Worm (Caenorhabditis elegans) whole organism, young adult: ENCODE measurements around the gene W04E12.2.

Source experiments
- C06A6.2 ChIP-seq: fragments of 200-800 bp; sonication (Bioruptor generic); conservative IDR thresholded peaks from 2 replicates; pipeline ENCODE4 v1.3.6; 2022; ENCODE audit warnings: missing genetic modification characterization, missing compliant biosample characterization
- C17E4.6 ChIP-seq: fragments of 200-800 bp; sonication (Bioruptor generic); IDR thresholded peaks from 2 replicates; pipeline ENCODE4 v1.3.6; 2022; ENCODE audit warnings: missing genetic modification reagents, missing genetic modification characterization, missing compliant biosample characterization
- D2030.7 ChIP-seq: fragments of 200-800 bp; sonication (Bioruptor generic); IDR thresholded peaks from 2 replicates; pipeline ENCODE4 v1.3.6; 2022; ENCODE audit warnings: missing genetic modification reagents, missing genetic modification characterization, missing compliant biosample characterization
- F10E7.11 ChIP-seq: sonication (generic microtip); optimal IDR thresholded peaks from 2 replicates; lab custom pipeline; 2017; ENCODE audit warnings: mild to moderate bottlenecking, missing genetic modification characterization, moderate library complexity, missing compliant biosample characterization
- F37B4.10 ChIP-seq: fragments of 200-800 bp; sonication (Bioruptor generic); IDR thresholded peaks from 2 replicates; pipeline ENCODE4 v1.3.6; 2022; ENCODE audit warnings: missing genetic modification characterization, missing compliant biosample characterization
- F39B2.1 ChIP-seq: fragments of 200-800 bp; sonication (Bioruptor generic); IDR thresholded peaks from 2 replicates; pipeline ENCODE4 v1.3.6; 2022; ENCODE audit warnings: missing genetic modification reagents, missing genetic modification characterization, missing compliant biosample characterization
- F55B11.4 ChIP-seq: sonication (generic microtip); optimal IDR thresholded peaks from 2 replicates; lab custom pipeline; 2016; ENCODE audit warnings: missing compliant biosample characterization, missing genetic modification characterization, borderline replicate concordance; ENCODE audit not compliant: insufficient read depth
- F57C9.4 ChIP-seq: sonication (generic microtip); optimal IDR thresholded peaks from 2 replicates; lab custom pipeline; 2017; ENCODE audit warnings: mild to moderate bottlenecking, missing genetic modification characterization, missing compliant biosample characterization
- K12H6.12 ChIP-seq: fragments of 200-800 bp; sonication (Bioruptor generic); optimal IDR thresholded peaks from 2 replicates; lab custom pipeline; 2018; ENCODE audit warnings: mild to moderate bottlenecking, missing genetic modification characterization, missing compliant biosample characterization
- Y53G8AR.9 ChIP-seq: fragments of 200-800 bp; sonication (Bioruptor generic); conservative IDR thresholded peaks from 2 replicates; pipeline ENCODE4 v1.3.6; 2022; ENCODE audit warnings: missing genetic modification reagents, missing genetic modification characterization, missing compliant biosample characterization
- ZK185.1 ChIP-seq: sonication (generic microtip); optimal IDR thresholded peaks from 2 replicates; lab custom pipeline; 2016; ENCODE audit warnings: mild to moderate bottlenecking, missing genetic modification characterization, missing compliant biosample characterization; ENCODE audit not compliant: poor library complexity, severe bottlenecking
- akir-1 ChIP-seq: fragments of 200-800 bp; sonication (Bioruptor generic); optimal IDR thresholded peaks from 2 replicates; lab custom pipeline; 2018; ENCODE audit warnings: mild to moderate bottlenecking, missing genetic modification characterization, moderate library complexity, missing compliant biosample characterization
- aptf-2 ChIP-seq: fragments of 200-800 bp; sonication (Bioruptor generic); conservative IDR thresholded peaks from 2 replicates; pipeline ENCODE4 v1.3.6; 2022; ENCODE audit warnings: missing genetic modification reagents, missing genetic modification characterization, missing compliant biosample characterization
- attf-5 ChIP-seq: fragments of 200-800 bp; sonication (Bioruptor generic); optimal IDR thresholded peaks from 2 replicates; lab custom pipeline; 2018; ENCODE audit warnings: mild to moderate bottlenecking, missing genetic modification characterization, missing compliant biosample characterization
- attf-6 ChIP-seq: fragments of 200-800 bp; sonication (Bioruptor generic); IDR thresholded peaks from 2 replicates; pipeline ENCODE4 v1.3.6; 2022; ENCODE audit warnings: missing genetic modification reagents, missing genetic modification characterization, missing compliant biosample characterization
- bed-2 ChIP-seq: fragments of 200-800 bp; sonication (Bioruptor generic); IDR thresholded peaks from 2 replicates; pipeline ENCODE4 v1.3.6; 2022; ENCODE audit warnings: missing genetic modification reagents, missing genetic modification characterization, missing compliant biosample characterization
- cebp-2 ChIP-seq: fragments of 200-800 bp; sonication (Bioruptor generic); IDR thresholded peaks from 2 replicates; pipeline ENCODE4 v1.3.6; 2022; ENCODE audit warnings: missing genetic modification characterization, missing compliant biosample characterization
- ceh-100 ChIP-seq: fragments of 200-800 bp; sonication (Bioruptor generic); IDR thresholded peaks from 2 replicates; pipeline ENCODE4 v1.3.6; 2022; ENCODE audit warnings: missing genetic modification reagents, missing genetic modification characterization, missing compliant biosample characterization
- ceh-58 ChIP-seq: fragments of 200-800 bp; sonication (Bioruptor generic); IDR thresholded peaks from 2 replicates; pipeline ENCODE4 v1.3.6; 2022; ENCODE audit warnings: missing genetic modification characterization, missing compliant biosample characterization
- ceh-79 ChIP-seq: sonication (generic microtip); optimal IDR thresholded peaks from 2 replicates; lab custom pipeline; 2017; ENCODE audit warnings: mild to moderate bottlenecking, missing genetic modification characterization, missing compliant biosample characterization
- ceh-91 ChIP-seq: fragments of 200-800 bp; sonication (Bioruptor generic); IDR thresholded peaks from 2 replicates; pipeline ENCODE4 v1.3.6; 2022; ENCODE audit warnings: missing genetic modification reagents, missing genetic modification characterization, missing compliant biosample characterization
- chd-7 ChIP-seq: sonication (generic microtip); optimal IDR thresholded peaks from 2 replicates; lab custom pipeline; 2016; ENCODE audit warnings: mild to moderate bottlenecking, missing genetic modification characterization, moderate library complexity, missing compliant biosample characterization
- dpl-1 ChIP-seq: fragments of 150-350 bp; optimal IDR thresholded peaks from 2 replicates; lab custom pipeline; 2014; ENCODE audit warnings: missing biosample characterization, missing genetic modification reagents, missing genetic modification characterization
- efl-1 ChIP-seq: fragments of 150-350 bp; optimal IDR thresholded peaks from 2 replicates; lab custom pipeline; 2014; ENCODE audit warnings: missing biosample characterization, missing genetic modification reagents, missing genetic modification characterization
- egl-18 ChIP-seq: fragments of 200-800 bp; sonication (Bioruptor generic); IDR thresholded peaks from 2 replicates; pipeline ENCODE4 v1.3.6; 2022; ENCODE audit warnings: missing genetic modification reagents, missing genetic modification characterization, missing compliant biosample characterization
- egrh-3 ChIP-seq: fragments of 200-800 bp; sonication (Bioruptor generic); IDR thresholded peaks from 2 replicates; pipeline ENCODE4 v1.3.6; 2022; ENCODE audit warnings: missing genetic modification reagents, missing genetic modification characterization, missing compliant biosample characterization
- hmg-20 ChIP-seq: fragments of 200-800 bp; sonication (Bioruptor generic); IDR thresholded peaks from 2 replicates; pipeline ENCODE4 v1.3.6; 2022; ENCODE audit warnings: missing genetic modification reagents, missing genetic modification characterization, missing compliant biosample characterization
- hrde-1 ChIP-seq: sonication (generic microtip); optimal IDR thresholded peaks from 2 replicates; lab custom pipeline; 2016; ENCODE audit warnings: missing genetic modification characterization, mild to moderate bottlenecking, missing compliant biosample characterization, moderate library complexity, missing genotype, missing genetic modification reagents, borderline replicate concordance
- hsf-1 ChIP-seq: fragments of 200-800 bp; sonication (Bioruptor generic); IDR thresholded peaks from 2 replicates; pipeline ENCODE4 v1.3.6; 2022; ENCODE audit warnings: missing genetic modification reagents, missing genetic modification characterization, missing compliant biosample characterization
- lag-1 ChIP-seq: fragments of 200-800 bp; sonication (Bioruptor generic); IDR thresholded peaks from 2 replicates; pipeline ENCODE4 v1.3.6; 2022; ENCODE audit warnings: missing genetic modification reagents, missing genetic modification characterization, missing compliant biosample characterization
- let-607 ChIP-seq, 2 experiments: fragments of 200-800 bp in 1 of 2; sonication (Bioruptor generic) in 1 of 2; sonication (generic microtip) in 1 of 2; optimal IDR thresholded peaks; 2 replicates each; lab custom pipeline; 2016 to 2018; ENCODE audit warnings: mild to moderate bottlenecking in 2 of 2, missing compliant biosample characterization in 2 of 2, missing genetic modification characterization in 2 of 2, moderate library complexity in 2 of 2, missing genotype in 1 of 2
- lin-26 ChIP-seq: fragments of 200-800 bp; sonication (Bioruptor generic); IDR thresholded peaks from 2 replicates; pipeline ENCODE4 v1.3.6; 2022; ENCODE audit warnings: missing genetic modification reagents, missing genetic modification characterization, missing compliant biosample characterization
- madf-10 ChIP-seq: sonication (generic microtip); optimal IDR thresholded peaks from 2 replicates; lab custom pipeline; 2016; ENCODE audit warnings: mild to moderate bottlenecking, missing genetic modification characterization, missing compliant biosample characterization
- madf-3 ChIP-seq: fragments of 200-800 bp; sonication (Bioruptor generic); IDR thresholded peaks from 2 replicates; pipeline ENCODE4 v1.3.6; 2022; ENCODE audit warnings: missing genetic modification reagents, missing genetic modification characterization, missing compliant biosample characterization
- mcd-1 ChIP-seq: fragments of 200-800 bp; sonication (Bioruptor generic); IDR thresholded peaks from 2 replicates; pipeline ENCODE4 v1.3.6; 2022; ENCODE audit warnings: missing genetic modification reagents, missing genetic modification characterization, missing compliant biosample characterization
- mes-4 ChIP-seq: sonication (generic microtip); optimal IDR thresholded peaks from 2 replicates; lab custom pipeline; 2016; ENCODE audit warnings: missing genotype, missing genetic modification characterization, missing compliant biosample characterization
- nhr-120 ChIP-seq: fragments of 200-800 bp; sonication (Bioruptor generic); IDR thresholded peaks from 2 replicates; pipeline ENCODE4 v1.3.6; 2022; ENCODE audit warnings: missing genetic modification characterization, missing compliant biosample characterization
- nhr-179 ChIP-seq: sonication (generic microtip); optimal IDR thresholded peaks from 2 replicates; lab custom pipeline; 2016; ENCODE audit warnings: mild to moderate bottlenecking, missing genetic modification characterization, missing compliant biosample characterization
- nhr-27 ChIP-seq: fragments of 200-800 bp; sonication (Bioruptor generic); optimal IDR thresholded peaks from 2 replicates; lab custom pipeline; 2018; ENCODE audit warnings: mild to moderate bottlenecking, missing genetic modification characterization, moderate library complexity, missing compliant biosample characterization
- nhr-80 ChIP-seq: sonication (generic microtip); optimal IDR thresholded peaks from 2 replicates; lab custom pipeline; 2016; ENCODE audit warnings: missing genetic modification characterization, missing compliant biosample characterization
- nhr-90 ChIP-seq: sonication (generic microtip); optimal IDR thresholded peaks from 2 replicates; lab custom pipeline; 2016; ENCODE audit warnings: missing genotype, mild to moderate bottlenecking, missing genetic modification characterization, missing compliant biosample characterization
- pbrm-1 ChIP-seq: fragments of 200-800 bp; sonication (Bioruptor generic); IDR thresholded peaks from 2 replicates; pipeline ENCODE4 v1.3.6; 2022; ENCODE audit warnings: missing genetic modification reagents, missing genetic modification characterization, missing compliant biosample characterization
- repo-1 ChIP-seq: sonication (generic microtip); optimal IDR thresholded peaks from 2 replicates; lab custom pipeline; 2017; ENCODE audit warnings: mild to moderate bottlenecking, missing genetic modification characterization, missing compliant biosample characterization
- sdz-38 ChIP-seq: sonication (generic microtip); optimal IDR thresholded peaks from 2 replicates; lab custom pipeline; 2016; ENCODE audit warnings: missing genotype, missing genetic modification characterization, missing compliant biosample characterization
- somi-1 ChIP-seq: fragments of 200-800 bp; sonication (Bioruptor generic); optimal IDR thresholded peaks from 2 replicates; lab custom pipeline; 2018; ENCODE audit warnings: mild to moderate bottlenecking, missing genetic modification characterization, missing compliant biosample characterization
- tbp1 ChIP-seq: fragments of 200-800 bp; sonication (Bioruptor generic); optimal IDR thresholded peaks from 2 replicates; lab custom pipeline; 2018; ENCODE audit warnings: mild to moderate bottlenecking, missing genetic modification characterization, missing compliant biosample characterization
- unc-130 ChIP-seq: sonication (generic microtip); optimal IDR thresholded peaks from 2 replicates; lab custom pipeline; 2016; ENCODE audit warnings: missing genetic modification reagents, missing genetic modification characterization, missing compliant biosample characterization
- zim-3 ChIP-seq: sonication (generic microtip); optimal IDR thresholded peaks from 2 replicates; lab custom pipeline; 2017; ENCODE audit warnings: mild to moderate bottlenecking, missing genetic modification characterization, moderate library complexity, missing compliant biosample characterization

Gene W04E12.2

DNA sequence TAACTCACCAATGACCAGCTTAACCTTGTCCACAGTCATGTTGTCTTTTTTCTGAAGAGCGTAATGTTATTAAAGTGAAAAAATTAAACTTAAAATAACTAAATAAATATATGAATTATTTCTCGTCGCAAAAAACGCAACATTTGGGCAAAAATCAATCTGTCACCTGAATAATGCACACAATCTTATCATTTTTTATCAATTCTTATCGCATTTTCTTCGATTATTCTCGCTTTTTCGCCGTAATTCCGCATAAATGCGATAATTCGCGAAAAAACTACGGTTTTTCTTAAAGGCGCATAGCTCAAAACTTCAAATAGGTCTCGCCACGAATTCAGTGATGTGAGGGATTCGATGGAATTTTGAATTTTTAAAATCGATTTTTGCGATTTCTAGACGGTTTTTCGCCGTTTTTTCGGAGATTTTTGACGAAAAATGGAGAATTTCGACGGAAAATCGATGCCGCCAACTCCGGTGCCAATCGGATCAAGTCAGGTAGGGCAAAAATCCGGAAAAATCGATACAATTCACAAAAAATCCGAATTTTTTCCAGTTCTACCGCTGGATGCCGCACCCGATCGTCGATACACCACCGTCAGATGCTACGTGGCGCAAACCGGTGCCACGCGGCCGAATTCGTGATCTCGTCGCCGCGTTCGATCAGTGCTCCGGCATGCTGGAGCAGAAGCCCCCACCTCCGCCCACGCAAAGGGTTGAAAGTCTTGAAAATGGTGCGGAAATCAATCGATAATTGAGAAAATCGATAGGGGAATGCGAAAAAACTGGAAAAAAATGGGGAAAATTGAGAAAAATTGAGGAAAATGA is 43.4 kb downstream of the W04E12.2 start, which contains the start of the genes Y43F8C.13 and ani-3:
Y43F8C.13 (minus strand) TSS at position 51 of the 825 bp plus-strand sequence.
ani-3 (plus strand) TSS at position 385 of the 825 bp plus-strand sequence.
- TF ChIP-seq C17E4.6 (GFP tag; lab: Robert Waterston, UW), result no peak
- TF ChIP-seq repo-1, result no peak
- no peak for TF ChIP-seq lag-1 (GFP tag; lab: Robert Waterston, UW)
- TF ChIP-seq ceh-100 (GFP tag; lab: Robert Waterston, UW), result no peak
- TF ChIP-seq lin-26 (GFP tag; lab: Robert Waterston, UW), result no peak
- no peak for TF ChIP-seq bed-2 (GFP tag; lab: Robert Waterston, UW)
- no peak for TF ChIP-seq unc-130 (GFP tag; lab: Kevin White, UChicago)
- no peak for TF ChIP-seq ceh-91 (GFP tag; lab: Robert Waterston, UW)
- TF ChIP-seq D2030.7 (GFP tag; lab: Robert Waterston, UW), result peak; percentile 31; the same call in 1 of the 2 replicates
- no peak for TF ChIP-seq madf-3 (GFP tag; lab: Robert Waterston, UW)
- no peak for TF ChIP-seq attf-6 (GFP tag; lab: Robert Waterston, UW)
- no peak for TF ChIP-seq K12H6.12
- TF ChIP-seq akir-1 (GFP tag; lab: Kevin White, UChicago), result no peak
- TF ChIP-seq F37B4.10, result no peak
- TF ChIP-seq ZK185.1, result no peak
- no peak for TF ChIP-seq Y53G8AR.9 (GFP tag; lab: Robert Waterston, UW)
- TF ChIP-seq somi-1 (GFP tag; lab: Kevin White, UChicago), result no peak
- TF ChIP-seq F57C9.4, result no peak
- TF ChIP-seq mes-4 (tag; lab: Kevin White, UChicago), result no peak
- TF ChIP-seq aptf-2 (GFP tag; lab: Robert Waterston, UW), result no peak
- no peak for TF ChIP-seq nhr-90 (tag; lab: Kevin White, UChicago)
- no peak for TF ChIP-seq let-607 (tag; optimal IDR thresholded peaks at IDR 0.05; lab: Kevin White, UChicago)
- no peak for TF ChIP-seq chd-7 (tag; lab: Kevin White, UChicago)
- TF ChIP-seq hsf-1 (GFP tag; lab: Robert Waterston, UW), result no peak
- TF ChIP-seq mcd-1 (GFP tag; lab: Robert Waterston, UW), result 0 out of 2 replicates have a peak, but pooled peaks have one; percentile 9
- no peak for TF ChIP-seq ceh-58 (GFP tag; lab: Robert Waterston, UW)
- TF ChIP-seq madf-10, result no peak
- no peak for TF ChIP-seq F10E7.11
- TF ChIP-seq egrh-3, result peak; percentile 28; the same call in 1 of the 2 replicates
- no peak for TF ChIP-seq sdz-38 (tag; lab: Kevin White, UChicago)
- TF ChIP-seq F55B11.4 (tag; lab: Kevin White, UChicago), result no peak
- no peak for TF ChIP-seq zim-3 (tag; lab: Kevin White, UChicago)
- no peak for TF ChIP-seq ceh-79 (tag; lab: Kevin White, UChicago)
- no peak for TF ChIP-seq dpl-1 (GFP tag; lab: Kevin White, UChicago)
- TF ChIP-seq nhr-179 (tag; lab: Kevin White, UChicago), result no peak
- no peak for TF ChIP-seq egl-18
- no peak for TF ChIP-seq cebp-2 (GFP tag; lab: Robert Waterston, UW)
- peak; percentile 2 for TF ChIP-seq efl-1
- no peak for TF ChIP-seq attf-5 (GFP tag; lab: Kevin White, UChicago)
- no peak for TF ChIP-seq pbrm-1 (GFP tag; lab: Robert Waterston, UW)
- no peak for TF ChIP-seq hrde-1 (tag; lab: Kevin White, UChicago)
- no peak for TF ChIP-seq hmg-20 (GFP tag; lab: Robert Waterston, UW)
- no peak for TF ChIP-seq tbp1 (GFP tag; lab: Kevin White, UChicago)
- TF ChIP-seq nhr-120, result no peak
- TF ChIP-seq F39B2.1, result no peak
- TF ChIP-seq nhr-27, result no peak
- no peak for TF ChIP-seq C06A6.2 (GFP tag; lab: Robert Waterston, UW)
- TF ChIP-seq nhr-80, result peak; percentile 51
